Fruit fly (Drosophila melanogaster) whole organism, embryonic: ENCODE measurements around the gene Srrm234.
A peak's percentile ranks its signal among the peaks of the same experiment; 100 is the strongest.

ENCODE experiments used
- CG10366 ChIP-seq: fragments of 200-800 bp; sonication (Bioruptor generic); IDR thresholded peaks from 2 replicates; pipeline ENCODE4 v1.3.6; 2022; ENCODE audit warnings: missing biosample characterization, missing genetic modification characterization
- CG10959 ChIP-seq: fragments of 200-800 bp; sonication (Bioruptor generic); IDR thresholded peaks from 2 replicates; pipeline ENCODE4 v1.3.6; 2022; ENCODE audit warnings: missing biosample characterization, missing genetic modification characterization
- CG12071 ChIP-seq: fragments of 200-800 bp; sonication (Bioruptor generic); optimal IDR thresholded peaks from 3 replicates; lab custom pipeline; 2018; ENCODE audit warnings: missing biosample characterization, mild to moderate bottlenecking, missing genetic modification characterization
- CG12104 ChIP-seq: fragments of 200-800 bp; sonication (Bioruptor generic); optimal IDR thresholded peaks from 3 replicates; lab custom pipeline; 2016; ENCODE audit warnings: missing biosample characterization, missing genetic modification characterization
- CG12769 ChIP-seq: fragments of 200-800 bp; sonication (Bioruptor generic); optimal IDR thresholded peaks from 2 replicates; lab custom pipeline; 2019; ENCODE audit warnings: missing biosample characterization, mild to moderate bottlenecking, missing genetic modification characterization, moderate library complexity
- CG14710 ChIP-seq: fragments of 200-800 bp; sonication (Bioruptor generic); optimal IDR thresholded peaks from 3 replicates; lab custom pipeline; 2019; ENCODE audit warnings: missing biosample characterization, mild to moderate bottlenecking, missing genetic modification characterization, moderate library complexity
- CG14860 ChIP-seq: fragments of 200-800 bp; sonication (Bioruptor generic); IDR thresholded peaks from 3 replicates; pipeline ENCODE4 v1.3.6; 2022; ENCODE audit warnings: missing biosample characterization, missing genetic modification characterization; ENCODE audit not compliant: partially characterized antibody
- CG15011 ChIP-seq: fragments of 200-800 bp; sonication (Bioruptor generic); optimal IDR thresholded peaks from 3 replicates; lab custom pipeline; 2018; ENCODE audit warnings: missing biosample characterization, mild to moderate bottlenecking, missing genetic modification characterization
- CG15269 ChIP-seq: fragments of 200-800 bp; sonication (Bioruptor generic); optimal IDR thresholded peaks from 2 replicates; lab custom pipeline; 2018; ENCODE audit warnings: missing biosample characterization, mild to moderate bottlenecking, missing genetic modification characterization, moderate library complexity
- CG1602 ChIP-seq: fragments of 200-800 bp; sonication (Bioruptor generic); optimal IDR thresholded peaks from 3 replicates; lab custom pipeline; 2016; ENCODE audit warnings: missing biosample characterization, missing genetic modification characterization
- CG16779 ChIP-seq: fragments of 200-800 bp; sonication (Bioruptor generic); IDR thresholded peaks from 2 replicates; pipeline ENCODE4 v1.3.6; 2022; ENCODE audit warnings: missing biosample characterization, missing genetic modification characterization
- CG16815 ChIP-seq: fragments of 200-800 bp; sonication (Bioruptor generic); optimal IDR thresholded peaks from 3 replicates; lab custom pipeline; 2017; ENCODE audit warnings: missing biosample characterization, mild to moderate bottlenecking, missing genetic modification characterization
- CG18476 ChIP-seq: fragments of 200-800 bp; sonication (Bioruptor generic); optimal IDR thresholded peaks from 2 replicates; lab custom pipeline; 2016; ENCODE audit warnings: missing biosample characterization, mild to moderate bottlenecking, missing genetic modification characterization
- CG2199 ChIP-seq: fragments of 200-800 bp; sonication (Bioruptor generic); IDR thresholded peaks from 3 replicates; pipeline ENCODE4 v1.3.6; 2022; ENCODE audit warnings: missing biosample characterization, missing genetic modification characterization
- CG33557 ChIP-seq: fragments of 200-800 bp; sonication (Bioruptor generic); optimal IDR thresholded peaks from 2 replicates; lab custom pipeline; 2019; ENCODE audit warnings: missing biosample characterization, mild to moderate bottlenecking, missing genetic modification characterization, moderate library complexity
- CG4328 ChIP-seq: fragments of 200-800 bp; sonication (Bioruptor generic); optimal IDR thresholded peaks from 3 replicates; lab custom pipeline; 2017; ENCODE audit warnings: missing biosample characterization, missing genetic modification reagents, missing genetic modification characterization
- CG4854 ChIP-seq: fragments of 200-800 bp; sonication (Bioruptor generic); optimal IDR thresholded peaks from 2 replicates; lab custom pipeline; 2016; ENCODE audit warnings: missing biosample characterization, missing genetic modification characterization, inconsistent platforms
- CG7372 ChIP-seq: fragments of 200-800 bp; sonication (Bioruptor generic); IDR thresholded peaks from 2 replicates; pipeline ENCODE4 v1.3.6; 2022; ENCODE audit warnings: missing biosample characterization, missing genetic modification characterization
- CG8924 ChIP-seq: fragments of 200-800 bp; optimal IDR thresholded peaks from 3 replicates; lab custom pipeline; 2019; ENCODE audit warnings: missing biosample characterization, mild to moderate bottlenecking, missing genetic modification characterization, moderate library complexity
- CG9797 ChIP-seq: fragments of 200-800 bp; sonication (Bioruptor generic); optimal IDR thresholded peaks from 3 replicates; lab custom pipeline; 2018; ENCODE audit warnings: missing biosample characterization, mild to moderate bottlenecking, missing genetic modification characterization
- CG9932 ChIP-seq: fragments of 200-800 bp; sonication (Bioruptor generic); IDR thresholded peaks from 2 replicates; pipeline ENCODE4 v1.3.6; 2022; ENCODE audit warnings: missing biosample characterization, missing genetic modification characterization
- D ChIP-seq, 2 experiments: fragments of 200-800 bp in 1 of 2; fragments of >200 bp in 1 of 2; sonication (Bioruptor generic) in 1 of 2; optimal IDR thresholded peaks; 2 replicates in 1 of 2; 3 replicates in 1 of 2; lab custom pipeline; 2017; ENCODE audit warnings: mild to moderate bottlenecking in 1 of 2, missing biosample characterization in 1 of 2, missing genetic modification characterization in 1 of 2, missing genetic modification reagents in 1 of 2
- Dfd ChIP-seq, 2 experiments: fragments of >200 bp; optimal IDR thresholded peaks; 2 replicates each; lab custom pipeline; 2017; ENCODE audit warnings: missing biosample characterization in 2 of 2, missing genetic modification characterization in 2 of 2
- Elba2 ChIP-seq: fragments of 200-800 bp; sonication (Bioruptor generic); optimal IDR thresholded peaks from 3 replicates; lab custom pipeline; 2016; ENCODE audit warnings: missing biosample characterization, missing genetic modification characterization
- Ets65A ChIP-seq: fragments of 200-800 bp; sonication (Bioruptor generic); peaks from one replicate; lab custom pipeline; 2016; ENCODE audit warnings: missing biosample characterization, missing genetic modification characterization
- HHEX ChIP-seq: fragments of 200-800 bp; sonication (Bioruptor generic); optimal IDR thresholded peaks from 3 replicates; lab custom pipeline; 2017; ENCODE audit warnings: missing biosample characterization, mild to moderate bottlenecking, missing genetic modification characterization, missing genetic modification reagents
- Hmx ChIP-seq: fragments of 200-800 bp; sonication (Bioruptor generic); optimal IDR thresholded peaks from 2 replicates; lab custom pipeline; 2016; ENCODE audit warnings: missing biosample characterization, missing genetic modification characterization
- Lpt ChIP-seq: fragments of >200 bp; optimal IDR thresholded peaks from 2 replicates; lab custom pipeline; 2018; ENCODE audit warnings: missing biosample characterization, missing genetic modification characterization
- MESR4 ChIP-seq: fragments of 200-800 bp; sonication (Bioruptor generic); optimal IDR thresholded peaks from 2 replicates; lab custom pipeline; 2018; ENCODE audit warnings: missing biosample characterization, mild to moderate bottlenecking, missing genetic modification characterization, moderate library complexity
- Med ChIP-seq: fragments of 200-800 bp; sonication (Bioruptor generic); peaks from one replicate; lab custom pipeline; 2016; ENCODE audit warnings: missing biosample characterization, missing genetic modification characterization, mild to moderate bottlenecking, inconsistent platforms, moderate library complexity
- NK7.1 ChIP-seq: fragments of 200-800 bp; sonication (Bioruptor generic); optimal IDR thresholded peaks from 3 replicates; lab custom pipeline; 2016; ENCODE audit warnings: missing biosample characterization, missing genetic modification characterization
- Ptx1 ChIP-seq: fragments of 200-800 bp; sonication (Bioruptor generic); IDR thresholded peaks from 2 replicates; pipeline ENCODE4 v1.3.6; 2022; ENCODE audit warnings: missing biosample characterization, missing genetic modification characterization
- Sin3A ChIP-seq: fragments of >200 bp; optimal IDR thresholded peaks from 2 replicates; lab custom pipeline; 2018
- Sox102F ChIP-seq: fragments of 200-800 bp; sonication (Bioruptor generic); optimal IDR thresholded peaks from 2 replicates; lab custom pipeline; 2018; ENCODE audit warnings: missing biosample characterization, mild to moderate bottlenecking, missing genetic modification characterization, moderate library complexity
- Spps ChIP-seq: fragments of 200-800 bp; sonication (Bioruptor generic); optimal IDR thresholded peaks from 2 replicates; lab custom pipeline; 2018; ENCODE audit warnings: missing biosample characterization, mild to moderate bottlenecking, missing genetic modification characterization
- Sry-β ChIP-seq: fragments of 200-800 bp; sonication (Bioruptor generic); optimal IDR thresholded peaks from 2 replicates; lab custom pipeline; 2018; ENCODE audit warnings: missing biosample characterization, mild to moderate bottlenecking, missing genetic modification characterization, moderate library complexity
- hb ChIP-seq: fragments of 200-800 bp; sonication (Bioruptor generic); IDR thresholded peaks from 3 replicates; pipeline ENCODE4 v1.3.6; 2022; ENCODE audit warnings: missing biosample characterization, missing genetic modification characterization; ENCODE audit not compliant: partially characterized antibody
- hbn ChIP-seq: fragments of 200-800 bp; sonication (Bioruptor generic); IDR thresholded peaks from 2 replicates; pipeline ENCODE4 v1.3.6; 2022; ENCODE audit warnings: missing biosample characterization, missing genetic modification characterization; ENCODE audit not compliant: partially characterized antibody
- jumu ChIP-seq: fragments of 200-800 bp; sonication (Bioruptor generic); optimal IDR thresholded peaks from 3 replicates; lab custom pipeline; 2016; ENCODE audit warnings: missing biosample characterization, missing genetic modification characterization
- knrl ChIP-seq: fragments of 200-800 bp; sonication (Bioruptor generic); IDR thresholded peaks from 3 replicates; pipeline ENCODE4 v1.3.6; 2022; ENCODE audit warnings: missing biosample characterization, missing genetic modification characterization; ENCODE audit not compliant: partially characterized antibody
- lov ChIP-seq, 2 experiments: fragments of 200-800 bp in 1 of 2; fragments of >200 bp in 1 of 2; sonication (Bioruptor generic) in 1 of 2; IDR thresholded peaks in 1 of 2; optimal IDR thresholded peaks in 1 of 2; 2 replicates in 1 of 2; 3 replicates in 1 of 2; pipeline versions ENCODE4 v1.3.6 to Lab custom; 2017 to 2022; ENCODE audit warnings: missing biosample characterization in 1 of 2, missing genetic modification characterization in 1 of 2
- mld ChIP-seq: fragments of 200-800 bp; sonication (Bioruptor generic); IDR thresholded peaks from 3 replicates; pipeline ENCODE4 v1.3.6; 2022; ENCODE audit warnings: missing biosample characterization, missing genetic modification characterization; ENCODE audit not compliant: partially characterized antibody
- nau ChIP-seq: fragments of 200-800 bp; sonication (Bioruptor generic); optimal IDR thresholded peaks from 3 replicates; lab custom pipeline; 2017; ENCODE audit warnings: missing biosample characterization, mild to moderate bottlenecking, missing genetic modification characterization, missing genetic modification reagents
- pan ChIP-seq, 4 experiments: fragments of >200 bp in 3 of 4; fragments of 200-800 bp in 1 of 4; sonication (Bioruptor generic) in 1 of 4; optimal IDR thresholded peaks in 3 of 4; IDR thresholded peaks in 1 of 4; 2 replicates each; pipeline versions ENCODE4 v1.3.6 to Lab custom; 2017 to 2022; ENCODE audit warnings: missing biosample characterization in 2 of 4, missing genetic modification characterization in 2 of 4, mixed read lengths in 1 of 4
- pb ChIP-seq: fragments of 200-800 bp; sonication (Bioruptor generic); optimal IDR thresholded peaks from 3 replicates; lab custom pipeline; 2016; ENCODE audit warnings: missing biosample characterization, missing genetic modification characterization
- pum ChIP-seq: fragments of 200-800 bp; sonication (Bioruptor generic); optimal IDR thresholded peaks from 2 replicates; lab custom pipeline; 2016; ENCODE audit warnings: missing biosample characterization, missing genetic modification characterization
- run ChIP-seq: fragments of 200-800 bp; sonication (Bioruptor generic); optimal IDR thresholded peaks from 3 replicates; lab custom pipeline; 2018; ENCODE audit warnings: missing biosample characterization, mild to moderate bottlenecking, missing genetic modification characterization
- stc ChIP-seq: fragments of 200-800 bp; sonication (Bioruptor generic); IDR thresholded peaks from 2 replicates; pipeline ENCODE4 v1.3.6; 2022; ENCODE audit warnings: missing biosample characterization, missing genetic modification characterization
- trh ChIP-seq: fragments of 200-800 bp; sonication (Bioruptor generic); optimal IDR thresholded peaks from 2 replicates; lab custom pipeline; 2016; ENCODE audit warnings: missing biosample characterization, missing genetic modification characterization
- zf30C ChIP-seq: fragments of 200-800 bp; sonication (Bioruptor generic); optimal IDR thresholded peaks from 3 replicates; lab custom pipeline; 2018; ENCODE audit warnings: missing biosample characterization, mild to moderate bottlenecking, missing genetic modification characterization

Srrm234 gene

dm6 chr3L:1664876-1665275 lies at the start of gene Srrm234, which contains the start of gene CG7974 (continued):
- TF ChIP-seq CG14860 (GFP tag; lab: Robert Waterston, UW) (no peak), CG12071 (GFP tag; lab: Kevin White, UChicago) (no peak), knrl (0 out of 3 replicates have a peak, but pooled peaks have one; percentile 11), Spps (tag; lab: Kevin White, UChicago) (no peak), lov (optimal IDR thresholded peaks at IDR 0.05; lab: Kevin White, UChicago) (no peak), lov (GFP tag; IDR thresholded peaks at IDR 0.05; lab: Robert Waterston, UW) (no peak), Med (GFP tag; lab: Kevin White, UChicago) (peak; percentile 78), Ptx1 (GFP tag; lab: Robert Waterston, UW) (no peak), NK7.1 (no peak), Elba2 (GFP tag; lab: Kevin White, UChicago) (peak; percentile 94), CG12104 (GFP tag; lab: Kevin White, UChicago) (no peak), CG9932 (no peak), hbn (peak; percentile 49), CG10366 (no peak), CG15269 (tag; lab: Kevin White, UChicago) (no peak), CG4328 (no peak), CG12769 (no peak), pan (optimal IDR thresholded peaks at IDR 0.05; lab: Kevin White, UChicago) (no peak), pan (GFP tag; optimal IDR thresholded peaks at IDR 0.05 in 1 of 2, IDR thresholded peaks at IDR 0.05 in 1 of 2) (no peak), stc (GFP tag; lab: Robert Waterston, UW) (no peak), D (optimal IDR thresholded peaks at IDR 0.05; lab: Kevin White, UChicago) (no peak), D (GFP tag; optimal IDR thresholded peaks at IDR 0.05; lab: Kevin White, UChicago) (no peak), MESR4 (GFP tag; lab: Kevin White, UChicago) (peak; percentile 84), Hmx (GFP tag; lab: Kevin White, UChicago) (no peak), CG33557 (GFP tag; lab: Kevin White, UChicago) (no peak), HHEX (GFP tag; lab: Kevin White, UChicago) (no peak), zf30C (GFP tag; lab: Kevin White, UChicago) (no peak), pb (no peak), CG18476 (GFP tag; lab: Kevin White, UChicago) (no peak), mld (GFP tag; lab: Robert Waterston, UW) (no peak), pum (GFP tag; lab: Kevin White, UChicago) (no peak), CG4854 (GFP tag; lab: Kevin White, UChicago) (no peak), CG1602 (GFP tag; lab: Kevin White, UChicago) (no peak), Lpt (GFP tag; lab: Kevin White, UChicago) (no peak), CG14710 (peak; percentile 49), hb (GFP tag; lab: Robert Waterston, UW) (no peak), Sox102F (GFP tag; lab: Kevin White, UChicago) (no peak), CG7372 (GFP tag; lab: Robert Waterston, UW) (no peak), Sry-β (peak; percentile 50), CG10959 (GFP tag; lab: Robert Waterston, UW) (no peak), jumu (GFP tag; lab: Kevin White, UChicago) (no peak), CG16779 (no peak), Sin3A (lab: Kevin White, UChicago) (peak; percentile 50), CG2199 (GFP tag; lab: Robert Waterston, UW) (no peak), CG15011 (GFP tag; lab: Kevin White, UChicago) (no peak), CG9797 (GFP tag; lab: Kevin White, UChicago) (peak; percentile 93), Dfd (GFP tag; optimal IDR thresholded peaks at IDR 0.05; lab: Kevin White, UChicago) (no peak), trh (no peak), Ets65A (GFP tag; lab: Kevin White, UChicago) (no peak), run (tag; lab: Kevin White, UChicago) (no peak), CG8924 (tag; lab: Kevin White, UChicago) (peak; percentile 9), CG16815 (GFP tag; lab: Kevin White, UChicago) (no peak), nau (GFP tag; lab: Kevin White, UChicago) (no peak)
